Worm (Caenorhabditis elegans): Measurements from ENCODE around the gene C44H9.7.
A peak's percentile ranks its signal among the peaks of the same experiment; 100 is the strongest.

C44H9.7 gene

DNA sequence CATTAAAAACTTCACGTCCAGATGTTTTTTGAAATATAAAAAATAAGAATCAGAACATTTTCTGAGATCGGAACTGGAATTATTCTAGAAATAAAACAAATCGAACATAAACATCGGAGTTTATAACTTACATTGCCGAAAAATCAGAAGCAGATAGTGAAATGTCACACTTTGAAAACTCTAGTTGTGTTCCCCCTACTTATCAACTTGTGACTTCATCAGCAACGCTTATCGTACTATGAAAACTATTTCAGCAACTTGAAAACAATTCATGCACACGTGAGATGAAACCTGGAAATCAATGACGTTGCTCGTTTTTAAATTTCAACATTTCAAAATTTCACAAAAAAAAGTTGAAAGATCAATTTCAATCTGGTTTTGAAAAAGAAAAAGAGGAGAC lies 22.0 kb upstream of the C44H9.7 start:
- TF ChIP-seq nhr-12 (tag; optimal IDR thresholded peaks at IDR 0.05) (no peak), lin-11 (tag; optimal IDR thresholded peaks at IDR 0.05) (no peak), fos-1 (tag; optimal IDR thresholded peaks at IDR 0.05) (peak; percentile 48), sma-9 (GFP tag; optimal IDR thresholded peaks at IDR 0.05) (peak; percentile 58), sma-9 (tag; optimal IDR thresholded peaks at IDR 0.05) (no peak), crh-2 (tag; optimal IDR thresholded peaks at IDR 0.05) (peak; percentile 20)

DNA sequence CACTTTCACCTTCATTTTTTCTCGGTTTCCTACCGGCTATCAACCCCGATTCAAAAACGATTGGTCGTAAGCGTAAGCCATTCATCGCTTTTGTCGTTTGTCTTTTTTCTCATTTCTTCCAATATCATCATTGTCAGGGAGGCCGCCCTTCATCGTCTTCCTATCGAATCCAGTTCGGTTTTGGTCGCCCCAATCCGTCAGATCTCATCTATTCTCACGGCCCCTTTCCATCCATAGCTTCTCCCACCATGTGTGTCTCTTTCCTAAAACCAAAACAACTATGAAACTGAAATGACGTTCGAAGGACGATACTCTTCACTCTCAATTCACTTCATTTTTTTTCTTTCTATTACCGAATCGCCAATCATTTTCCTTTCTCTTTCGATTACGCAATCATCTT lies 21.2 kb upstream of the C44H9.7 start:
- TF ChIP-seq blmp-1 (tag; optimal IDR thresholded peaks at IDR 0.05; ENCODE audit: insufficient read depth) (peak; percentile 4), nhr-25 (tag; optimal IDR thresholded peaks at IDR 0.05) (no peak)

DNA sequence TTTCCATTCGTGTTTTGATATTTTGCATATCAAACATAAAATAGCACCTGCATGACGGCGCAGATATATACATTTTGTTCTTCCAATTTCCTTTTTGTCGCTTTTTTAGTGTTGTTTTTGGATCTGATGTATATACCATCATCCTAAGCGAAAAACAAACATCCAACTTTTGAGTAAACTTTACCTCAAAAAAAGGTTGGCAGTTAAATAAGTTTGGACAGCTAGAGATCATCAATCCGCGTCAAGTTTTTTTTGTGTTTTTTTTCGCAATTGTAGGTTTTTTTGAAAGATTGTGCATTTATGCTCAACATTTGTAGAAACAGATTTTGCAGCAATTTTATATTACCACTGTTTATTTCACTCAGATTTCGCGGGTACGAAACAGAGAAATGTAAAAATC lies 17.1 kb upstream of the C44H9.7 start, which contains the start of gene bus-19:
Gene bus-19 (plus strand): TSS at position 301 of the 400 bp plus-strand sequence.
- TF ChIP-seq R02D3.7 (tag; optimal IDR thresholded peaks at IDR 0.05) (no peak), lin-11 (tag; optimal IDR thresholded peaks at IDR 0.05) (no peak), snpc-4 (tag; optimal IDR thresholded peaks at IDR 0.05) (no peak), ceh-16 (tag; optimal IDR thresholded peaks at IDR 0.05) (no peak), nhr-77 (tag; optimal IDR thresholded peaks at IDR 0.05) (no peak), nhr-23 (tag; optimal IDR thresholded peaks at IDR 0.05) (no peak), nhr-25 (tag; optimal IDR thresholded peaks at IDR 0.05) (no peak), lin-39 (tag; optimal IDR thresholded peaks at IDR 0.05) (no peak), sma-9 (GFP tag; optimal IDR thresholded peaks at IDR 0.05) (no peak), sma-9 (tag; optimal IDR thresholded peaks at IDR 0.05) (no peak), mab-5 (tag; optimal IDR thresholded peaks at IDR 0.05) (no peak), peb-1 (tag; optimal IDR thresholded peaks at IDR 0.05) (no peak), blmp-1 (tag; optimal IDR thresholded peaks at IDR 0.05; ENCODE audit: insufficient read depth) (no peak), sma-3 (GFP tag; optimal IDR thresholded peaks at IDR 0.05) (no peak), ama-1 (optimal IDR thresholded peaks at IDR 0.05) (no peak)

DNA sequence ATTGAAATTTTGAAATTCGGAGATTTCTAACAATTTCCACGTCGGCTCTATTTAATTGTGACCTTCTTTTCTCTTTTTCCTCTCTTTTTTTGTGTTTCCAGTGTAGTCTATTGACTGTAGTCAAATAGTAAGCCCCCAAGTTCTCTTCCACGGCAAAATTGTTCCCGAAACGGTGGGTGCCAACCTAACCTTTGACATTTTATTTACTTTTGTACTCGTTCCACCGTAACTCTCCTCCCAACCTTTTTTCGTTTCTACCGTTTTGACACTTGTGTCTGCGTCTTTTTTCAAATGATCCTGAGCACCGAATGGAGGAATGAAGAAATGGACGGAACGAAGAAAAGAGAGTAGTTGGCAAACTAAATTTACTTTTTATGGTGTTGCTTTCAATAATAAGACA lies 16.1 kb upstream of the C44H9.7 start:
- TF ChIP-seq nhr-21 (tag; optimal IDR thresholded peaks at IDR 0.05), result no peak
- TF ChIP-seq nhr-77 (tag; optimal IDR thresholded peaks at IDR 0.05), result no peak
- peak; percentile 40 for TF ChIP-seq F13H6.1 (tag; optimal IDR thresholded peaks at IDR 0.05)
- no peak for TF ChIP-seq gmeb-1 (tag; optimal IDR thresholded peaks at IDR 0.05)
- peak; percentile 17 for TF ChIP-seq nhr-129 (tag; optimal IDR thresholded peaks at IDR 0.05)

DNA sequence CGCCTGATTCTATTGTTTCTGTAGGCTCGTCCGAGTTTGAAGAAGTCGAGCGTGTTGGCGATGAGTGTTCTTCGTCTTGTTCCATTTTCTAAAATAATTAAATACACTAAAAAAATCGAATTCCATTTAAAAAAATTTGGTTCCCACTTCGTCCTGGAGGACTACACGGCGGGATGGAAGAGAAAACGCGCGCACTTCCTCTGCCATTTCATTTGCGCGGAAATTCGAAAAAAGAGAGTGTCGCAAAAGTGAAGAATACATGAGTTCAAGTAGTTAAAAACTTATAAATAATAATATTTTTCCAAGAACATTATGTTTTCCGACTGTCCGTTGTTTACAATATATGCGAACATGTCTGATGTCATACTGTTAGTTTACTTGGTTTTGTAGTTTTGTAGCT lies 15.3 kb upstream of the C44H9.7 start, which contains the start of gene T07F10.3:
Gene T07F10.3 (minus strand): TSS at position 98 of the 400 bp plus-strand sequence.
- TF ChIP-seq F13H6.1 (tag; optimal IDR thresholded peaks at IDR 0.05) (peak; percentile 88), Y55F3AM.14 (GFP tag; optimal IDR thresholded peaks at IDR 0.05) (peak; percentile 17), nhr-21 (tag; optimal IDR thresholded peaks at IDR 0.05) (peak; percentile 80), mab-5 (tag; optimal IDR thresholded peaks at IDR 0.05) (peak; percentile 83), crh-2 (tag; optimal IDR thresholded peaks at IDR 0.05) (peak; percentile 83), C34F6.9 (tag; optimal IDR thresholded peaks at IDR 0.05) (peak; percentile 86), nhr-129 (tag; optimal IDR thresholded peaks at IDR 0.05) (peak; percentile 59), unc-55 (GFP tag; optimal IDR thresholded peaks at IDR 0.05) (peak; percentile 95), nhr-6 (tag; optimal IDR thresholded peaks at IDR 0.05) (no peak), nhr-10 (tag; optimal IDR thresholded peaks at IDR 0.05) (peak; percentile 2), ama-1 (optimal IDR thresholded peaks at IDR 0.05) (peak; percentile 34), ceh-16 (tag; optimal IDR thresholded peaks at IDR 0.05) (peak; percentile 50), sem-4 (tag; optimal IDR thresholded peaks at IDR 0.05) (peak; percentile 35), nhr-11 (tag; optimal IDR thresholded peaks at IDR 0.05) (no peak), nhr-25 (tag; optimal IDR thresholded peaks at IDR 0.05) (peak; percentile 83), ZK546.5 (tag; optimal IDR thresholded peaks at IDR 0.05) (no peak), skn-1 (tag; optimal IDR thresholded peaks at IDR 0.05) (peak; percentile 30), lin-11 (tag; optimal IDR thresholded peaks at IDR 0.05) (peak; percentile 76), lin-13 (GFP tag; optimal IDR thresholded peaks at IDR 0.05) (peak; percentile 89), gmeb-1 (tag; optimal IDR thresholded peaks at IDR 0.05) (peak; percentile 99), lsy-2 (tag; optimal IDR thresholded peaks at IDR 0.05) (peak; percentile 71 to 91), egl-27 (tag; optimal IDR thresholded peaks at IDR 0.05) (peak; percentile 59), nhr-77 (tag; optimal IDR thresholded peaks at IDR 0.05) (no peak), dmd-4 (tag; optimal IDR thresholded peaks at IDR 0.05) (no peak), R02D3.7 (tag; optimal IDR thresholded peaks at IDR 0.05) (peak; percentile 61), ztf-11 (tag; optimal IDR thresholded peaks at IDR 0.05) (no peak), mbf-1 (tag; optimal IDR thresholded peaks at IDR 0.05) (no peak), sma-9 (GFP tag; optimal IDR thresholded peaks at IDR 0.05) (peak; percentile 97), sma-9 (tag; optimal IDR thresholded peaks at IDR 0.05) (no peak), sma-3 (GFP tag; optimal IDR thresholded peaks at IDR 0.05) (peak; percentile 95), fos-1 (tag; optimal IDR thresholded peaks at IDR 0.05) (peak; percentile 57), blmp-1 (tag; optimal IDR thresholded peaks at IDR 0.05; ENCODE audit: insufficient read depth) (peak; percentile 36), snpc-4 (tag; optimal IDR thresholded peaks at IDR 0.05) (peak; percentile 76), unc-62 (GFP tag; optimal IDR thresholded peaks at IDR 0.05) (no peak)
